Worm (Caenorhabditis elegans) whole organism, early embryonic: ENCODE results near the gene ztf-28.

Source experiments
- B0310.2 ChIP-seq: sonication (generic microtip); optimal IDR thresholded peaks from 2 replicates; lab custom pipeline; 2016; ENCODE audit warnings: mild to moderate bottlenecking, missing genetic modification characterization, missing compliant biosample characterization
- F13C5.2 ChIP-seq: sonication (generic microtip); optimal IDR thresholded peaks from 2 replicates; lab custom pipeline; 2017; ENCODE audit warnings: mild to moderate bottlenecking, missing genetic modification characterization, inconsistent platforms, missing compliant biosample characterization
- aly-1 ChIP-seq: sonication (generic microtip); optimal IDR thresholded peaks from 2 replicates; lab custom pipeline; 2016; ENCODE audit warnings: missing genetic modification characterization, missing compliant biosample characterization
- ama-1 ChIP-seq: fragments of 150-350 bp; optimal IDR thresholded peaks from 2 replicates; lab custom pipeline; 2014
- ceh-13 ChIP-seq: fragments of 200-800 bp; sonication (Bioruptor generic); optimal IDR thresholded peaks from 2 replicates; lab custom pipeline; 2018; ENCODE audit warnings: mild to moderate bottlenecking, missing genetic modification characterization, missing compliant biosample characterization
- ceh-36 ChIP-seq: sonication (generic microtip); optimal IDR thresholded peaks from 2 replicates; lab custom pipeline; 2016; ENCODE audit warnings: missing genetic modification characterization, inconsistent platforms, missing compliant biosample characterization
- ets-7 ChIP-seq: sonication (generic microtip); optimal IDR thresholded peaks from 2 replicates; lab custom pipeline; 2016; ENCODE audit warnings: missing genotype, missing genetic modification characterization, missing compliant biosample characterization
- flt-1 ChIP-seq: fragments of 200-800 bp; sonication (Bioruptor generic); IDR thresholded peaks from 2 replicates; pipeline ENCODE4 v1.3.6; 2022; ENCODE audit warnings: missing genetic modification characterization, missing compliant biosample characterization
- hmbx-1 ChIP-seq: sonication (generic microtip); optimal IDR thresholded peaks from 2 replicates; lab custom pipeline; 2016; ENCODE audit warnings: mild to moderate bottlenecking, missing genetic modification characterization, missing compliant biosample characterization
- hmg-4 ChIP-seq: fragments of 200-800 bp; sonication (Bioruptor generic); optimal IDR thresholded peaks from 2 replicates; lab custom pipeline; 2018; ENCODE audit warnings: mild to moderate bottlenecking, missing genetic modification characterization, missing compliant biosample characterization
- hnd-1 ChIP-seq: sonication (generic microtip); optimal IDR thresholded peaks from 2 replicates; lab custom pipeline; 2016; ENCODE audit warnings: missing genetic modification characterization, missing compliant biosample characterization
- pes-1 ChIP-seq: fragments of 200-800 bp; sonication (Bioruptor generic); IDR thresholded peaks from 2 replicates; pipeline ENCODE4 v1.3.6; 2022; ENCODE audit warnings: missing genetic modification reagents, missing genetic modification characterization, missing compliant biosample characterization
- scrt-1 ChIP-seq: fragments of 200-800 bp; sonication (Bioruptor generic); IDR thresholded peaks from 2 replicates; pipeline ENCODE4 v1.3.6; 2022; ENCODE audit warnings: missing genetic modification characterization, missing compliant biosample characterization
- sea-1 ChIP-seq: fragments of 200-800 bp; sonication (Bioruptor generic); conservative IDR thresholded peaks from 2 replicates; pipeline ENCODE4 v1.3.6; 2022; ENCODE audit warnings: missing genetic modification characterization, missing compliant biosample characterization
- tbx-11 ChIP-seq: fragments of 200-800 bp; sonication (Bioruptor generic); IDR thresholded peaks from 2 replicates; pipeline ENCODE4 v1.3.6; 2022; ENCODE audit warnings: missing genetic modification characterization, missing compliant biosample characterization
- tbx-37 ChIP-seq: fragments of 200-800 bp; sonication (Bioruptor generic); conservative IDR thresholded peaks from 2 replicates; pipeline ENCODE4 v1.3.6; 2022; ENCODE audit warnings: missing genetic modification reagents, missing genetic modification characterization, missing compliant biosample characterization
- tra-4 ChIP-seq: sonication (generic microtip); optimal IDR thresholded peaks from 2 replicates; lab custom pipeline; 2017; ENCODE audit warnings: missing genetic modification characterization, missing compliant biosample characterization

Gene ztf-28

ce11 chrV:2076043-2076442 is 14.4 kb upstream of the ztf-28 start:
- TF ChIP-seq tbx-37 (GFP tag; lab: Robert Waterston, UW) (no peak), hmg-4 (GFP tag; lab: Kevin White, UChicago) (no peak), ceh-36 (no peak), pes-1 (GFP tag; lab: Robert Waterston, UW) (no peak), scrt-1 (GFP tag; lab: Robert Waterston, UW) (no peak), ama-1 (lab: Kevin White, UChicago) (no peak), aly-1 (tag; lab: Kevin White, UChicago) (no peak)

ce11 chrV:2081269-2081668 is 9.2 kb upstream of the ztf-28 start:
- no peak for TF ChIP-seq B0310.2 (tag; lab: Kevin White, UChicago)
- TF ChIP-seq flt-1 (GFP tag; lab: Robert Waterston, UW): no peak
- no peak for TF ChIP-seq hnd-1 (tag; lab: Kevin White, UChicago)
- no peak for TF ChIP-seq F13C5.2
- no peak for TF ChIP-seq ets-7
- no peak for TF ChIP-seq tbx-37 (GFP tag; lab: Robert Waterston, UW)
- TF ChIP-seq tbx-11: no peak
- no peak for TF ChIP-seq sea-1 (GFP tag; lab: Robert Waterston, UW)
- no peak for TF ChIP-seq tra-4
- no peak for TF ChIP-seq ceh-13 (GFP tag; lab: Kevin White, UChicago)
- no peak for TF ChIP-seq scrt-1 (GFP tag; lab: Robert Waterston, UW)
- no peak for TF ChIP-seq ceh-36
- TF ChIP-seq hmbx-1 (tag; lab: Kevin White, UChicago): no peak
- TF ChIP-seq hmg-4 (GFP tag; lab: Kevin White, UChicago): no peak
- TF ChIP-seq pes-1 (GFP tag; lab: Robert Waterston, UW): no peak
- TF ChIP-seq ama-1 (lab: Kevin White, UChicago): no peak
- TF ChIP-seq aly-1 (tag; lab: Kevin White, UChicago): no peak

- TF ChIP-seq B0310.2 (tag; lab: Kevin White, UChicago) (no peak), scrt-1 (GFP tag; lab: Robert Waterston, UW) (no peak), F13C5.2 (no peak), sea-1 (GFP tag; lab: Robert Waterston, UW) (no peak), tbx-37 (GFP tag; lab: Robert Waterston, UW) (no peak), pes-1 (GFP tag; lab: Robert Waterston, UW) (no peak), ceh-36 (no peak), aly-1 (tag; lab: Kevin White, UChicago) (no peak), flt-1 (GFP tag; lab: Robert Waterston, UW) (no peak), tbx-11 (no peak), ceh-13 (GFP tag; lab: Kevin White, UChicago) (no peak), ama-1 (lab: Kevin White, UChicago) (no peak), hmg-4 (GFP tag; lab: Kevin White, UChicago) (no peak), ets-7 (no peak), hnd-1 (tag; lab: Kevin White, UChicago) (no peak), hmbx-1 (tag; lab: Kevin White, UChicago) (no peak)
Observed at ce11 chrV:2081894-2082293, 8.6 kb upstream of the ztf-28 start.

- TF ChIP-seq aly-1 (tag; lab: Kevin White, UChicago) (no peak), hmbx-1 (tag; lab: Kevin White, UChicago) (no peak), hmg-4 (GFP tag; lab: Kevin White, UChicago) (no peak), tra-4 (no peak), ets-7 (no peak), B0310.2 (tag; lab: Kevin White, UChicago) (no peak), sea-1 (GFP tag; lab: Robert Waterston, UW) (no peak), ceh-13 (GFP tag; lab: Kevin White, UChicago) (no peak), tbx-37 (GFP tag; lab: Robert Waterston, UW) (no peak), ceh-36 (no peak), hnd-1 (tag; lab: Kevin White, UChicago) (no peak)
Observed at ce11 chrV:2083869-2084268, 6.6 kb upstream of the ztf-28 start.

ce11 chrV:2085745-2086267 is 4.7 kb upstream of the ztf-28 start, which contains the start of gene F36F12.3:
TSS of gene F36F12.3 (plus strand) at chrV:2085795.
- 0 out of 2 replicates have a peak, but pooled peaks have one; percentile 11 for TF ChIP-seq scrt-1 (GFP tag; lab: Robert Waterston, UW)

- TF ChIP-seq B0310.2 (tag; lab: Kevin White, UChicago): no peak
- no peak for TF ChIP-seq ceh-36
- no peak for TF ChIP-seq ets-7
- TF ChIP-seq ama-1 (lab: Kevin White, UChicago): no peak
- no peak for TF ChIP-seq tra-4
- TF ChIP-seq hmg-4 (GFP tag; lab: Kevin White, UChicago): no peak
- no peak for TF ChIP-seq flt-1 (GFP tag; lab: Robert Waterston, UW)
- no peak for TF ChIP-seq tbx-11
- TF ChIP-seq hmbx-1 (tag; lab: Kevin White, UChicago): no peak
- no peak for TF ChIP-seq F13C5.2
- no peak for TF ChIP-seq aly-1 (tag; lab: Kevin White, UChicago)
- TF ChIP-seq hnd-1 (tag; lab: Kevin White, UChicago): no peak
- TF ChIP-seq ceh-13 (GFP tag; lab: Kevin White, UChicago): no peak
- no peak for TF ChIP-seq scrt-1 (GFP tag; lab: Robert Waterston, UW)
- TF ChIP-seq tbx-37 (GFP tag; lab: Robert Waterston, UW): no peak
- no peak for TF ChIP-seq sea-1 (GFP tag; lab: Robert Waterston, UW)
- TF ChIP-seq pes-1 (GFP tag; lab: Robert Waterston, UW): no peak
Observed at ce11 chrV:2095204-2095603, 4.7 kb downstream of the ztf-28 start, which contains the start of gene F36F12.2. TSS of gene F36F12.2 (minus strand) at chrV:2095304.

ce11 chrV:2095772-2096171 is 5.3 kb downstream of the ztf-28 start, which contains the start of gene clec-207:
TSS of gene clec-207 (plus strand) at chrV:2096072.
- TF ChIP-seq ceh-36: no peak
- TF ChIP-seq F13C5.2: no peak
- TF ChIP-seq scrt-1 (GFP tag; lab: Robert Waterston, UW): no peak
- no peak for TF ChIP-seq ets-7
- TF ChIP-seq hmg-4 (GFP tag; lab: Kevin White, UChicago): no peak
- TF ChIP-seq tra-4: no peak
- no peak for TF ChIP-seq sea-1 (GFP tag; lab: Robert Waterston, UW)
- TF ChIP-seq tbx-37 (GFP tag; lab: Robert Waterston, UW): no peak
- TF ChIP-seq pes-1 (GFP tag; lab: Robert Waterston, UW): no peak
- TF ChIP-seq ama-1 (lab: Kevin White, UChicago): no peak
